Worm (Caenorhabditis elegans) whole organism, mixed stage, embryonic: ENCODE data around the gene hpo-8.

Source experiments
- M03D4.4 ChIP-seq: sonication (generic microtip); optimal IDR thresholded peaks from 2 replicates; lab custom pipeline; 2017; ENCODE audit warnings: mild to moderate bottlenecking, missing genetic modification characterization, missing compliant biosample characterization
- bed-3 ChIP-seq: fragments of 200-800 bp; sonication (Bioruptor generic); optimal IDR thresholded peaks from 3 replicates; lab custom pipeline; 2018; ENCODE audit warnings: mild to moderate bottlenecking, missing genetic modification characterization, moderate library complexity, missing compliant biosample characterization
- ceh-39 ChIP-seq: fragments of 150-350 bp; optimal IDR thresholded peaks from 2 replicates; lab custom pipeline; 2014; ENCODE audit warnings: missing biosample characterization, missing genetic modification characterization
- ceh-83 ChIP-seq: fragments of 200-800 bp; sonication (Bioruptor generic); optimal IDR thresholded peaks from 2 replicates; lab custom pipeline; 2018; ENCODE audit warnings: mild to moderate bottlenecking, missing genetic modification characterization, missing compliant biosample characterization
- ces-1 ChIP-seq: fragments of 150-350 bp; optimal IDR thresholded peaks from 2 replicates; lab custom pipeline; 2014; ENCODE audit warnings: missing biosample characterization, missing genetic modification reagents, missing genetic modification characterization
- cnd-1 ChIP-seq: fragments of 200-800 bp; sonication (Bioruptor generic); optimal IDR thresholded peaks from 2 replicates; lab custom pipeline; 2018; ENCODE audit warnings: mild to moderate bottlenecking, missing genetic modification characterization, missing compliant biosample characterization
- elt-1 ChIP-seq: sonication (generic microtip); optimal IDR thresholded peaks from 2 replicates; lab custom pipeline; 2017; ENCODE audit warnings: missing genetic modification characterization, mild to moderate bottlenecking, missing compliant biosample characterization, antibody characterized with exemption, moderate library complexity, borderline replicate concordance; ENCODE audit not compliant: insufficient read depth
- flh-1 ChIP-seq: fragments of 200-800 bp; sonication (Bioruptor generic); optimal IDR thresholded peaks from 2 replicates; lab custom pipeline; 2018; ENCODE audit warnings: mild to moderate bottlenecking, missing genetic modification characterization, moderate library complexity, missing compliant biosample characterization
- ham-2 ChIP-seq: fragments of 200-800 bp; sonication (Bioruptor generic); optimal IDR thresholded peaks from 2 replicates; lab custom pipeline; 2018; ENCODE audit warnings: mild to moderate bottlenecking, missing genetic modification characterization, missing compliant biosample characterization
- hlh-1 ChIP-seq: fragments of 150-350 bp; optimal IDR thresholded peaks from 2 replicates; lab custom pipeline; 2014; ENCODE audit warnings: missing biosample characterization, missing genetic modification reagents, missing genetic modification characterization
- lin-13 ChIP-seq: fragments of 150-350 bp; optimal IDR thresholded peaks from 2 replicates; lab custom pipeline; 2014; ENCODE audit warnings: missing biosample characterization, missing genetic modification characterization
- lsy-2 ChIP-seq: fragments of 150-350 bp; optimal IDR thresholded peaks from 2 replicates; lab custom pipeline; 2014; ENCODE audit warnings: missing biosample characterization, missing genetic modification characterization
- mab-5 ChIP-seq: fragments of 150-350 bp; optimal IDR thresholded peaks from 2 replicates; lab custom pipeline; 2014; ENCODE audit warnings: missing biosample characterization, missing genetic modification characterization
- mep-1 ChIP-seq: fragments of 150-350 bp; optimal IDR thresholded peaks from 2 replicates; lab custom pipeline; 2017; ENCODE audit warnings: missing biosample characterization, missing genetic modification reagents, missing genetic modification characterization, inconsistent platforms
- nhr-12 ChIP-seq: fragments of 150-350 bp; optimal IDR thresholded peaks from 2 replicates; lab custom pipeline; 2014; ENCODE audit warnings: missing biosample characterization, missing genetic modification characterization
- nhr-2 ChIP-seq: fragments of 150-350 bp; optimal IDR thresholded peaks from 2 replicates; lab custom pipeline; 2014; ENCODE audit warnings: missing biosample characterization, missing genetic modification characterization
- nhr-237 ChIP-seq: fragments of 150-350 bp; optimal IDR thresholded peaks from 2 replicates; lab custom pipeline; 2014; ENCODE audit warnings: missing biosample characterization, missing genetic modification characterization
- nhr-28 ChIP-seq: fragments of 150-350 bp; optimal IDR thresholded peaks from 2 replicates; lab custom pipeline; 2014; ENCODE audit warnings: missing biosample characterization, missing genetic modification characterization
- nhr-76 ChIP-seq: sonication (generic microtip); optimal IDR thresholded peaks from 2 replicates; lab custom pipeline; 2017; ENCODE audit warnings: missing biosample characterization, missing genetic modification characterization
- pha-4 ChIP-seq: fragments of 150-350 bp; optimal IDR thresholded peaks from 2 replicates; lab custom pipeline; 2018; ENCODE audit warnings: missing biosample characterization, missing genetic modification reagents, missing genetic modification characterization
- sem-2 ChIP-seq: fragments of 200-800 bp; sonication (Bioruptor generic); optimal IDR thresholded peaks from 2 replicates; lab custom pipeline; 2018; ENCODE audit warnings: mild to moderate bottlenecking, missing genetic modification characterization, missing compliant biosample characterization
- snpc-4 ChIP-seq: fragments of 150-350 bp; optimal IDR thresholded peaks from 2 replicates; lab custom pipeline; 2014; ENCODE audit warnings: missing biosample characterization, missing genetic modification characterization
- sptf-1 ChIP-seq: sonication (generic microtip); optimal IDR thresholded peaks from 2 replicates; lab custom pipeline; 2017; ENCODE audit warnings: mild to moderate bottlenecking, missing genetic modification characterization, moderate library complexity, missing compliant biosample characterization
- tbx-8 ChIP-seq: fragments of 200-800 bp; sonication (Bioruptor generic); optimal IDR thresholded peaks from 2 replicates; lab custom pipeline; 2018; ENCODE audit warnings: mild to moderate bottlenecking, missing genetic modification characterization, moderate library complexity, missing compliant biosample characterization
- unc-120 ChIP-seq: sonication (generic microtip); optimal IDR thresholded peaks from 2 replicates; lab custom pipeline; 2017; ENCODE audit warnings: missing genetic modification characterization, missing compliant biosample characterization; ENCODE audit not compliant: poor library complexity, severe bottlenecking
- unc-39 ChIP-seq: fragments of 150-350 bp; optimal IDR thresholded peaks from 2 replicates; lab custom pipeline; 2014; ENCODE audit warnings: missing biosample characterization, missing genetic modification characterization
- unc-62 ChIP-seq: fragments of 150-350 bp; optimal IDR thresholded peaks from 2 replicates; lab custom pipeline; 2014; ENCODE audit warnings: missing biosample characterization, missing genetic modification reagents, missing genetic modification characterization

hpo-8 gene

ce11 chrV:6854711-6855110, 15.6 kb downstream of the hpo-8 start, which contains the start of gene gpa-10:
TSS of gene gpa-10 (minus strand) at chrV:6854811.
- TF ChIP-seq ces-1 (GFP tag; lab: Kevin White, UChicago) (no peak), sem-2 (GFP tag; lab: Kevin White, UChicago) (no peak), unc-39 (tag; lab: Kevin White, UChicago) (no peak), nhr-28 (tag; lab: Kevin White, UChicago) (no peak), mep-1 (no peak), ham-2 (no peak), ceh-83 (GFP tag; lab: Kevin White, UChicago) (no peak), tbx-8 (GFP tag; lab: Kevin White, UChicago) (no peak), flh-1 (GFP tag; lab: Kevin White, UChicago) (no peak)
- TF ChIP-seq, all 35 proteins: peak for 0

ce11 chrV:6870004-6870403, 30.9 kb downstream of the hpo-8 start, which contains the start of gene frpr-18:
TSS of gene frpr-18 (plus strand) at chrV:6870304.
- no peak for TF ChIP-seq bed-3
- no peak for TF ChIP-seq lsy-2 (tag; lab: Kevin White, UChicago)
- no peak for TF ChIP-seq lin-13 (tag; lab: Kevin White, UChicago)
- no peak for TF ChIP-seq M03D4.4 (tag; lab: Kevin White, UChicago)
- TF ChIP-seq nhr-76 (tag; lab: Kevin White, UChicago): no peak
- no peak for TF ChIP-seq ceh-39 (tag; lab: Kevin White, UChicago)
- TF ChIP-seq mab-5 (tag; lab: Kevin White, UChicago): no peak
- TF ChIP-seq hlh-1 (tag; lab: Kevin White, UChicago): no peak
- TF ChIP-seq nhr-2: no peak
- no peak for TF ChIP-seq mep-1
- no peak for TF ChIP-seq pha-4
- TF ChIP-seq sptf-1 (tag; lab: Kevin White, UChicago): no peak
- no peak for TF ChIP-seq nhr-12 (tag; lab: Kevin White, UChicago)
- TF ChIP-seq nhr-237 (tag; lab: Kevin White, UChicago): no peak
- TF ChIP-seq unc-39 (tag; lab: Kevin White, UChicago): no peak
- no peak for TF ChIP-seq flh-1 (GFP tag; lab: Kevin White, UChicago)
- TF ChIP-seq snpc-4 (tag; lab: Kevin White, UChicago): no peak
- no peak for TF ChIP-seq ceh-83 (GFP tag; lab: Kevin White, UChicago)

ce11 chrV:6874735-6875134, 35.6 kb downstream of the hpo-8 start:
- TF ChIP-seq nhr-76 (tag; lab: Kevin White, UChicago) (no peak), unc-62 (peak; percentile 69), hlh-1 (tag; lab: Kevin White, UChicago) (peak; percentile 65)

- TF ChIP-seq cnd-1 (no peak), lsy-2 (tag; lab: Kevin White, UChicago) (no peak), elt-1 (tag; lab: Kevin White, UChicago) (no peak), nhr-76 (tag; lab: Kevin White, UChicago) (no peak), nhr-28 (tag; lab: Kevin White, UChicago) (no peak), sptf-1 (tag; lab: Kevin White, UChicago) (no peak), ces-1 (GFP tag; lab: Kevin White, UChicago) (no peak), ham-2 (no peak)
Measured at ce11 chrV:6875795-6876194, 36.7 kb downstream of the hpo-8 start.

ce11 chrV:6876763-6877515, 37.9 kb downstream of the hpo-8 start:
- TF ChIP-seq ces-1 (GFP tag; lab: Kevin White, UChicago) (peak; percentile 16), nhr-12 (tag; lab: Kevin White, UChicago) (no peak), unc-120 (no peak), lin-13 (tag; lab: Kevin White, UChicago) (no peak), elt-1 (tag; lab: Kevin White, UChicago) (peak; percentile 75), pha-4 (peak; percentile 0), ham-2 (peak; percentile 59), ceh-83 (GFP tag; lab: Kevin White, UChicago) (no peak)

ce11 chrV:6878559-6878958, 39.5 kb downstream of the hpo-8 start:
- TF ChIP-seq tbx-8 (GFP tag; lab: Kevin White, UChicago): no peak
- no peak for TF ChIP-seq mep-1
- TF ChIP-seq lin-13 (tag; lab: Kevin White, UChicago): no peak
- no peak for TF ChIP-seq ceh-39 (tag; lab: Kevin White, UChicago)
- no peak for TF ChIP-seq nhr-28 (tag; lab: Kevin White, UChicago)
